Worm (Caenorhabditis elegans): Measurements from ENCODE around the gene F13B12.2.

DNA sequence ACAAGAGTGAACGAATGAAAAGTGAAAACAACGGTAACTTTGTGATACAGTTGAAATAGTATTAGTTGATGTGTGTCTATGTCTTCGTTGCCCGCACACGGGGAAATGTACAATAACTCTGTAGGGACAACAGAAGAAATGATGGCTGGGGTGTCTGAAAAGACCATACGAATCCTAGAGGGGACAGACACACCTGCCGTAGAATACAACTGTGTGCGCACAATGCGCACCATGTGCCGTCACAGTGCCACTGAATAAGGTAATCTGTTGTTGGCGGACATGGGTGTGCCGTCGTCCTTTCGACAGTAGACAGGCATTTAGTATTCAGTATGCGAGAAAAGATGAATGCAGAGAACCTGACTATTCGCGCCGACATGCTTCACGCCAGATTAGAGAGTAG lies 7.7 kb downstream of the F13B12.2 start:
- TF ChIP-seq ces-1 (GFP tag; optimal IDR thresholded peaks at IDR 0.05) (no peak), dve-1 (tag; optimal IDR thresholded peaks at IDR 0.05; ENCODE audit: insufficient read depth) (peak; percentile 10), ztf-11 (tag; optimal IDR thresholded peaks at IDR 0.05) (no peak), jun-1 (tag; optimal IDR thresholded peaks at IDR 0.05) (no peak)

Measured in whole organism, L4 larva.